Fruit fly (Drosophila melanogaster) whole organism, prepupa: ENCODE data around the gene CG9497.

Experiments
- Blimp-1 ChIP-seq: fragments of 200-800 bp; sonication (Bioruptor generic); optimal IDR thresholded peaks from 3 replicates; lab custom pipeline; 2017; ENCODE audit warnings: missing biosample characterization, missing genetic modification characterization, mild to moderate bottlenecking, moderate library complexity, missing genetic modification reagents
- CG10669 ChIP-seq: fragments of 200-800 bp; sonication (Bioruptor generic); optimal IDR thresholded peaks from 3 replicates; lab custom pipeline; 2018; ENCODE audit warnings: missing biosample characterization, mild to moderate bottlenecking, missing genetic modification characterization, moderate library complexity
- CG11294 ChIP-seq: fragments of 200-800 bp; sonication (Bioruptor generic); IDR thresholded peaks from 2 replicates; pipeline ENCODE4 v1.3.6; 2022; ENCODE audit warnings: missing biosample characterization, missing genetic modification characterization
- CG11762 ChIP-seq: fragments of 200-800 bp; sonication (Bioruptor generic); optimal IDR thresholded peaks from 3 replicates; lab custom pipeline; 2016; ENCODE audit warnings: missing biosample characterization, missing genetic modification characterization; ENCODE audit not compliant: insufficient read depth
- CG15336 ChIP-seq: fragments of 200-800 bp; sonication (Bioruptor generic); IDR thresholded peaks from 2 replicates; pipeline ENCODE4 v1.3.6; 2022; ENCODE audit warnings: missing biosample characterization, missing genetic modification characterization
- CG1621 ChIP-seq: fragments of 200-800 bp; sonication (Bioruptor generic); optimal IDR thresholded peaks from 3 replicates; lab custom pipeline; 2018; ENCODE audit warnings: missing biosample characterization, mild to moderate bottlenecking, missing genetic modification characterization
- CG16779 ChIP-seq: fragments of 200-800 bp; sonication (Bioruptor generic); optimal IDR thresholded peaks from 3 replicates; lab custom pipeline; 2017; ENCODE audit warnings: missing biosample characterization, mild to moderate bottlenecking, missing genetic modification characterization
- CG31627 ChIP-seq: fragments of 200-800 bp; sonication (Bioruptor generic); optimal IDR thresholded peaks from 3 replicates; lab custom pipeline; 2016; ENCODE audit warnings: missing biosample characterization, missing genetic modification characterization
- CG34406 ChIP-seq: fragments of 200-800 bp; sonication (Bioruptor generic); optimal IDR thresholded peaks from 3 replicates; lab custom pipeline; 2016; ENCODE audit warnings: missing biosample characterization, missing genetic modification characterization
- CG3919 ChIP-seq: fragments of 200-800 bp; sonication (Bioruptor generic); optimal IDR thresholded peaks from 3 replicates; lab custom pipeline; 2016; ENCODE audit warnings: missing biosample characterization, missing genetic modification characterization
- CG6163 ChIP-seq: fragments of 200-800 bp; sonication (Bioruptor generic); IDR thresholded peaks from 3 replicates; pipeline ENCODE4 v1.3.6; 2022; ENCODE audit warnings: missing biosample characterization, missing genetic modification characterization
- CG6792 ChIP-seq: fragments of 200-800 bp; sonication (Bioruptor generic); optimal IDR thresholded peaks from 3 replicates; lab custom pipeline; 2016; ENCODE audit warnings: missing biosample characterization, missing genetic modification characterization
- CG6808 ChIP-seq: fragments of 200-800 bp; sonication (Bioruptor generic); optimal IDR thresholded peaks from 3 replicates; lab custom pipeline; 2017; ENCODE audit warnings: missing biosample characterization, missing genetic modification characterization, mild to moderate bottlenecking, moderate library complexity, missing genetic modification reagents
- CG6854 ChIP-seq: fragments of 200-800 bp; sonication (Bioruptor generic); optimal IDR thresholded peaks from 2 replicates; lab custom pipeline; 2017; ENCODE audit warnings: missing biosample characterization, mild to moderate bottlenecking, missing genetic modification characterization
- CG7368 ChIP-seq: fragments of 200-800 bp; sonication (Bioruptor generic); optimal IDR thresholded peaks from 3 replicates; lab custom pipeline; 2016; ENCODE audit warnings: missing biosample characterization, missing genetic modification characterization
- CG8119 ChIP-seq: fragments of 200-800 bp; sonication (Bioruptor generic); IDR thresholded peaks from 3 replicates; pipeline ENCODE4 v1.3.6; 2022; ENCODE audit warnings: missing biosample characterization, missing genetic modification characterization
- Eip78C ChIP-seq: fragments of 200-800 bp; sonication (Bioruptor generic); peaks from one replicate; lab custom pipeline; 2016; ENCODE audit warnings: missing biosample characterization, missing genetic modification characterization
- Eip93F ChIP-seq: fragments of 200-800 bp; sonication (Bioruptor generic); optimal IDR thresholded peaks from 2 replicates; lab custom pipeline; 2016; ENCODE audit warnings: missing biosample characterization, mild to moderate bottlenecking, missing genetic modification characterization
- Ets96B ChIP-seq: fragments of 200-800 bp; optimal IDR thresholded peaks from 2 replicates; lab custom pipeline; 2019; ENCODE audit warnings: missing biosample characterization, mild to moderate bottlenecking, missing genetic modification characterization, moderate library complexity
- Gug ChIP-seq: fragments of 200-800 bp; sonication (Bioruptor generic); IDR thresholded peaks from 2 replicates; pipeline ENCODE4 v1.3.6; 2022; ENCODE audit warnings: missing biosample characterization, missing genetic modification characterization
- Hr4 ChIP-seq: fragments of 200-800 bp; sonication (Bioruptor generic); optimal IDR thresholded peaks from 3 replicates; lab custom pipeline; 2016; ENCODE audit warnings: missing biosample characterization, missing genetic modification characterization
- Lpt ChIP-seq: fragments of 200-800 bp; sonication (Bioruptor generic); optimal IDR thresholded peaks from 3 replicates; lab custom pipeline; 2016; ENCODE audit warnings: missing biosample characterization, missing genetic modification characterization
- Met ChIP-seq: fragments of 200-800 bp; sonication (Bioruptor generic); optimal IDR thresholded peaks from 3 replicates; lab custom pipeline; 2016; ENCODE audit warnings: missing biosample characterization, missing genetic modification characterization
- OdsH ChIP-seq: fragments of 200-800 bp; sonication (Bioruptor generic); optimal IDR thresholded peaks from 3 replicates; lab custom pipeline; 2016; ENCODE audit warnings: missing biosample characterization, missing genetic modification characterization
- Smox ChIP-seq: fragments of 200-800 bp; sonication (Bioruptor generic); optimal IDR thresholded peaks from 3 replicates; lab custom pipeline; 2016; ENCODE audit warnings: missing biosample characterization, missing genetic modification characterization
- Sox102F ChIP-seq: fragments of 200-800 bp; sonication (Bioruptor generic); optimal IDR thresholded peaks from 2 replicates; lab custom pipeline; 2016; ENCODE audit warnings: missing biosample characterization, mild to moderate bottlenecking, missing genetic modification characterization
- acj6 ChIP-seq: fragments of 200-800 bp; sonication (Bioruptor generic); optimal IDR thresholded peaks from 3 replicates; lab custom pipeline; 2016; ENCODE audit warnings: missing biosample characterization, missing genetic modification characterization
- dac ChIP-seq: fragments of 200-800 bp; sonication (Bioruptor generic); optimal IDR thresholded peaks from 2 replicates; lab custom pipeline; 2017; ENCODE audit warnings: missing biosample characterization, mild to moderate bottlenecking, missing genetic modification characterization
- dsx ChIP-seq: fragments of 200-800 bp; optimal IDR thresholded peaks from 3 replicates; lab custom pipeline; 2019; ENCODE audit warnings: missing biosample characterization, mild to moderate bottlenecking, missing genetic modification characterization, moderate library complexity; ENCODE audit not compliant: poor library complexity, severe bottlenecking
- eg ChIP-seq: fragments of 200-800 bp; sonication (Bioruptor generic); IDR thresholded peaks from 3 replicates; pipeline ENCODE4 v1.3.6; 2022; ENCODE audit warnings: missing biosample characterization, missing genetic modification characterization
- esn ChIP-seq: fragments of 200-800 bp; sonication (Bioruptor generic); optimal IDR thresholded peaks from 2 replicates; lab custom pipeline; 2016; ENCODE audit warnings: missing biosample characterization, mild to moderate bottlenecking, missing genetic modification characterization, moderate library complexity
- fd59A ChIP-seq: fragments of 200-800 bp; sonication (Bioruptor generic); optimal IDR thresholded peaks from 2 replicates; lab custom pipeline; 2017; ENCODE audit warnings: missing biosample characterization, mild to moderate bottlenecking, missing genetic modification characterization, missing genetic modification reagents
- lz ChIP-seq: fragments of 200-800 bp; sonication (Bioruptor generic); optimal IDR thresholded peaks from 3 replicates; lab custom pipeline; 2016; ENCODE audit warnings: missing biosample characterization, missing genetic modification characterization
- net ChIP-seq: fragments of 200-800 bp; sonication (Bioruptor generic); optimal IDR thresholded peaks from 3 replicates; lab custom pipeline; 2016; ENCODE audit warnings: missing biosample characterization, missing genetic modification characterization
- pdm3 ChIP-seq: fragments of 200-800 bp; sonication (Bioruptor generic); optimal IDR thresholded peaks from 3 replicates; lab custom pipeline; 2016; ENCODE audit warnings: missing biosample characterization, missing genetic modification characterization
- salr ChIP-seq, 2 experiments: fragments of 200-800 bp; sonication (Bioruptor generic); optimal IDR thresholded peaks; 3 replicates each; lab custom pipeline; 2016 to 2018; ENCODE audit warnings: missing biosample characterization in 2 of 2, missing genetic modification characterization in 2 of 2, mild to moderate bottlenecking in 1 of 2
- svp ChIP-seq: fragments of 200-800 bp; sonication (Bioruptor generic); peaks from one replicate; lab custom pipeline; 2016; ENCODE audit warnings: missing biosample characterization, missing genetic modification characterization
- vri ChIP-seq: fragments of 200-800 bp; sonication (Bioruptor generic); optimal IDR thresholded peaks from 3 replicates; lab custom pipeline; 2016; ENCODE audit warnings: missing biosample characterization, mild to moderate bottlenecking, missing genetic modification characterization

The CG9497 gene

DNA sequence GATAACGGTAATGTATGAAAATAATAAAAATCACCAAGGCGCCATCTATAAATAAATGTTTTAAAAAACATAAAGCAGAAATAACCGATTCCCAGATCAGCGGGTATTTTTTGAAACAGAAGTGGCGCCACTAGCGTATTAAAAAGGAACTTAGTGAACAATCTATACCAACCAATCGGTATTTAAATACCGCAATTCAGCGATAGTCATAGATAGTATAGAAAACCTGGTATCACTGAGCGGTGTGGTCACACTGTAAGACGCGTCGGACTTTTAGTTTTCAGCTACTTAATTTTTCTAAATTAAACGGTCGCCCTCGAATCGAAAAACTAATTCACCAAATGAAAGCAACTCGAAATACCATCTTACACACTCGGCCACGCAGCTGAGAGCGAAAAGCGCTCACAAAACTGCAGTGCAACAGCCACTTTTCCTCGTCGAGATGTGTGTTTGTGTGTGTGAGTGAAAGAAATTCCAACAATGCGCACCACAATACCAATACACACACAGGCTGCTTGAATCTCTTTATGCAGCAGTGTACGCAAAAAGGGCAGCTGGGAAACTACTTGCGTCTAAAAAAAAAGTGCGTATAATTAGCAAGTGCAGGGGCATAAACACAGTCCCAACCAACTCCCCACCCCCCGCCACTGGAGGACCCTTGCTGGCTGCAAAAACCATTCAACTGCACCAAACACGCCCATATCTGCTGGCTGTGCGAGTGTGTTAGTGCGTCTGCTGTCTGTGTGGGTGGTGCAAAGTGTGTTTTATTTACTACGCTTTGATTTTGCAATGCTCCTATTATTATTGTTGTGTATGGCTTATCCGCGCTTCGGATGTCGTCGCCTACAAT lies 24.5 kb downstream of the CG9497 start, which contains the start of gene PDZ-GEF (continued):
- TF ChIP-seq Eip93F (no peak), Smox (GFP tag; lab: Kevin White, UChicago) (no peak), svp (no peak), pdm3 (no peak), Gug (GFP tag; lab: Robert Waterston, UW) (no peak), CG1621 (tag; lab: Kevin White, UChicago) (no peak), CG6854 (GFP tag; lab: Kevin White, UChicago) (no peak), dac (GFP tag; lab: Kevin White, UChicago) (no peak), Lpt (no peak), CG3919 (GFP tag; lab: Kevin White, UChicago) (no peak), CG10669 (no peak), Sox102F (GFP tag; lab: Kevin White, UChicago) (no peak), Hr4 (no peak), acj6 (GFP tag; lab: Kevin White, UChicago) (peak; percentile 5), CG31627 (GFP tag; lab: Kevin White, UChicago) (peak; percentile 40), Eip78C (GFP tag; lab: Kevin White, UChicago) (peak; percentile 55), CG6808 (GFP tag; lab: Kevin White, UChicago) (no peak), salr (GFP tag; optimal IDR thresholded peaks at IDR 0.05; lab: Kevin White, UChicago) (no peak), CG11294 (GFP tag; lab: Robert Waterston, UW) (no peak), lz (peak; percentile 30), Met (GFP tag; lab: Kevin White, UChicago) (peak; percentile 38), net (GFP tag; lab: Kevin White, UChicago) (no peak), CG6792 (GFP tag; lab: Kevin White, UChicago) (no peak), esn (GFP tag; lab: Kevin White, UChicago) (no peak), Blimp-1 (GFP tag; lab: Kevin White, UChicago) (no peak), CG6163 (GFP tag; lab: Robert Waterston, UW) (no peak), OdsH (GFP tag; lab: Kevin White, UChicago) (peak; percentile 10), CG34406 (GFP tag; lab: Kevin White, UChicago) (no peak), CG8119 (GFP tag; lab: Robert Waterston, UW) (no peak), CG11762 (GFP tag; lab: Kevin White, UChicago) (no peak), fd59A (GFP tag; lab: Kevin White, UChicago) (no peak), CG15336 (no peak), vri (GFP tag; lab: Kevin White, UChicago) (no peak)

DNA sequence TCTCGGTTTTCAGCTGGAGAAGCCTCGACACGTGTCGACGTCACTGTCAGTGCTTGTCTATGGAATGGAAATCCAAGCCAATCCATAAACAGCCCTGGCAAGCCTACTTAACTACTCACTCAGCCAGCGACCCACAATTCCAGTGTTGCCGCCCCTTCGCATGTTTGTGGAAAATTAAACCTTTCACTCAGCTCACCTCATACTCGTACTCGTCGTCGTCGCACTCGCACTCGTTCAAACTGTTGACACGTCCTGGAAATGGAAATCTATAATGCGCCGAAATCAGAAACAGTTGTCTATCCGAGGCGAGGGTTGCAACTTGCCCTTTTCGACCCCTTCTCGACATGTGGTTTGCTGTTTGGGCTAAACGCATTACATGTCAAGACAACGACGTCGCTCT lies 29.2 kb downstream of the CG9497 start:
- TF ChIP-seq eg (GFP tag; lab: Robert Waterston, UW) (no peak), vri (GFP tag; lab: Kevin White, UChicago) (no peak), pdm3 (no peak), CG7368 (GFP tag; lab: Kevin White, UChicago) (no peak), CG1621 (tag; lab: Kevin White, UChicago) (no peak), CG11762 (GFP tag; lab: Kevin White, UChicago) (no peak), Lpt (no peak), dsx (no peak), CG16779 (tag; lab: Kevin White, UChicago) (no peak), OdsH (GFP tag; lab: Kevin White, UChicago) (no peak), Ets96B (tag; lab: Kevin White, UChicago) (no peak), CG15336 (no peak), CG10669 (no peak), CG31627 (GFP tag; lab: Kevin White, UChicago) (no peak)
